Worm (Caenorhabditis elegans): Measurements from ENCODE around the gene txt-19.

txt-19 gene

ce11 chrIV:12896371-12896882 lies 50.7 kb downstream of the txt-19 start, which contains the start of gene K08D8.7:
TSS of gene K08D8.7 (plus strand) at chrIV:12896832.
- no peak for TF ChIP-seq mls-2 (tag; optimal IDR thresholded peaks at IDR 0.05)
- no peak for TF ChIP-seq pha-4 (tag; optimal IDR thresholded peaks at IDR 0.05)
- no peak for TF ChIP-seq ceh-39 (tag; optimal IDR thresholded peaks at IDR 0.05)
- no peak for TF ChIP-seq blmp-1 (tag; optimal IDR thresholded peaks at IDR 0.05)
- no peak for TF ChIP-seq cnd-1 (tag; optimal IDR thresholded peaks at IDR 0.05)
- no peak for TF ChIP-seq elt-1 (tag; optimal IDR thresholded peaks at IDR 0.05; ENCODE audit: borderline replicate concordance, insufficient read depth)
- TF ChIP-seq mep-1 (tag; optimal IDR thresholded peaks at IDR 0.05), result no peak
- no peak for TF ChIP-seq zip-8 (tag; optimal IDR thresholded peaks at IDR 0.05)
- no peak for TF ChIP-seq tbx-8 (GFP tag; optimal IDR thresholded peaks at IDR 0.05)
- no peak for TF ChIP-seq sptf-1 (tag; optimal IDR thresholded peaks at IDR 0.05)
- no peak for TF ChIP-seq unc-120 (tag; optimal IDR thresholded peaks at IDR 0.05; ENCODE audit: poor library complexity, severe bottlenecking)
- TF ChIP-seq nhr-2 (tag; optimal IDR thresholded peaks at IDR 0.05), result no peak
- no peak for TF ChIP-seq bed-3 (GFP tag; optimal IDR thresholded peaks at IDR 0.05)
- no peak for TF ChIP-seq ceh-43 (GFP tag; optimal IDR thresholded peaks at IDR 0.05)

- TF ChIP-seq nhr-76 (tag; optimal IDR thresholded peaks at IDR 0.05) (no peak), nhr-28 (tag; optimal IDR thresholded peaks at IDR 0.05) (no peak), lin-32 (GFP tag; optimal IDR thresholded peaks at IDR 0.05) (no peak), hlh-1 (tag; optimal IDR thresholded peaks at IDR 0.05) (no peak), mep-1 (tag; optimal IDR thresholded peaks at IDR 0.05) (no peak), snpc-4 (tag; optimal IDR thresholded peaks at IDR 0.05) (no peak), unc-62 (GFP tag; optimal IDR thresholded peaks at IDR 0.05) (no peak), sptf-1 (tag; optimal IDR thresholded peaks at IDR 0.05) (no peak), unc-120 (tag; optimal IDR thresholded peaks at IDR 0.05; ENCODE audit: poor library complexity, severe bottlenecking) (no peak), tbx-8 (GFP tag; optimal IDR thresholded peaks at IDR 0.05) (no peak), ceh-39 (tag; optimal IDR thresholded peaks at IDR 0.05) (no peak), M03D4.4 (tag; optimal IDR thresholded peaks at IDR 0.05) (no peak)
Observed at ce11 chrIV:12897146-12897545, 51.4 kb downstream of the txt-19 start.
